Fruit fly (Drosophila melanogaster) whole organism, embryonic: ENCODE data around the gene CG5326.
A peak's percentile ranks its signal among the peaks of the same experiment; 100 is the strongest.

ENCODE experiments used
- Aef1 ChIP-seq: fragments of 200-800 bp; sonication (Bioruptor generic); IDR thresholded peaks from 3 replicates; pipeline ENCODE4 v1.3.6; 2022; ENCODE audit warnings: missing biosample characterization, missing genetic modification characterization
- Antp ChIP-seq: fragments of 200-800 bp; sonication (Bioruptor generic); optimal IDR thresholded peaks from 3 replicates; lab custom pipeline; 2016; ENCODE audit warnings: missing biosample characterization, missing genetic modification characterization
- BEAF-32 ChIP-seq: fragments of 200-800 bp; sonication (Bioruptor generic); optimal IDR thresholded peaks from 3 replicates; lab custom pipeline; 2017; ENCODE audit warnings: missing biosample characterization, missing genetic modification characterization, mild to moderate bottlenecking, moderate library complexity, missing genetic modification reagents
- CG10565 ChIP-seq: fragments of 200-800 bp; sonication (Bioruptor generic); optimal IDR thresholded peaks from 3 replicates; lab custom pipeline; 2016; ENCODE audit warnings: missing biosample characterization, mild to moderate bottlenecking, missing genetic modification characterization
- CG11085 ChIP-seq: fragments of 200-800 bp; sonication (Bioruptor generic); IDR thresholded peaks from 2 replicates; pipeline ENCODE4 v1.3.6; 2022; ENCODE audit warnings: missing biosample characterization, missing genetic modification characterization
- CG12104 ChIP-seq: fragments of 200-800 bp; sonication (Bioruptor generic); optimal IDR thresholded peaks from 3 replicates; lab custom pipeline; 2016; ENCODE audit warnings: missing biosample characterization, missing genetic modification characterization
- CG12659 ChIP-seq: fragments of 200-800 bp; sonication (Bioruptor generic); optimal IDR thresholded peaks from 3 replicates; lab custom pipeline; 2017; ENCODE audit warnings: mild to moderate bottlenecking, missing biosample characterization, missing genetic modification reagents, missing genetic modification characterization
- CG14441 ChIP-seq: fragments of 200-800 bp; sonication (Bioruptor generic); IDR thresholded peaks from 2 replicates; pipeline ENCODE4 v1.3.6; 2022; ENCODE audit warnings: missing biosample characterization, missing genetic modification characterization
- CG14667 ChIP-seq: fragments of 200-800 bp; sonication (Bioruptor generic); IDR thresholded peaks from 2 replicates; pipeline ENCODE4 v1.3.6; 2022; ENCODE audit warnings: missing biosample characterization, missing genetic modification characterization
- CG15269 ChIP-seq: fragments of 200-800 bp; sonication (Bioruptor generic); optimal IDR thresholded peaks from 2 replicates; lab custom pipeline; 2018; ENCODE audit warnings: missing biosample characterization, mild to moderate bottlenecking, missing genetic modification characterization, moderate library complexity
- CG16815 ChIP-seq: fragments of 200-800 bp; sonication (Bioruptor generic); optimal IDR thresholded peaks from 3 replicates; lab custom pipeline; 2017; ENCODE audit warnings: missing biosample characterization, mild to moderate bottlenecking, missing genetic modification characterization
- CG17829 ChIP-seq: fragments of 200-800 bp; optimal IDR thresholded peaks from 2 replicates; lab custom pipeline; 2019; ENCODE audit warnings: missing biosample characterization, mild to moderate bottlenecking, missing genetic modification characterization, moderate library complexity
- CG18262 ChIP-seq: fragments of 200-800 bp; optimal IDR thresholded peaks from 3 replicates; lab custom pipeline; 2019; ENCODE audit warnings: missing biosample characterization, mild to moderate bottlenecking, missing genetic modification characterization, moderate library complexity
- CG2120 ChIP-seq: fragments of 200-800 bp; sonication (Bioruptor generic); optimal IDR thresholded peaks from 3 replicates; lab custom pipeline; 2016; ENCODE audit warnings: missing biosample characterization, missing genetic modification characterization
- CG30020 ChIP-seq: fragments of 200-800 bp; optimal IDR thresholded peaks from 2 replicates; lab custom pipeline; 2019; ENCODE audit warnings: missing biosample characterization, mild to moderate bottlenecking, missing genetic modification characterization, moderate library complexity
- CG32532 ChIP-seq: fragments of 200-800 bp; sonication (Bioruptor generic); IDR thresholded peaks from 2 replicates; pipeline ENCODE4 v1.3.6; 2022; ENCODE audit warnings: missing biosample characterization, missing genetic modification characterization
- CG4282 ChIP-seq: fragments of 200-800 bp; sonication (Bioruptor generic); optimal IDR thresholded peaks from 2 replicates; lab custom pipeline; 2016; ENCODE audit warnings: missing biosample characterization, missing genetic modification characterization
- CG4820 ChIP-seq: fragments of 200-800 bp; sonication (Bioruptor generic); optimal IDR thresholded peaks from 3 replicates; lab custom pipeline; 2016; ENCODE audit warnings: missing biosample characterization, missing genetic modification characterization
- CG4854 ChIP-seq: fragments of 200-800 bp; sonication (Bioruptor generic); optimal IDR thresholded peaks from 2 replicates; lab custom pipeline; 2016; ENCODE audit warnings: missing biosample characterization, missing genetic modification characterization, inconsistent platforms
- CG5953 ChIP-seq: fragments of 200-800 bp; sonication (Bioruptor generic); IDR thresholded peaks from 2 replicates; pipeline ENCODE4 v1.3.6; 2022; ENCODE audit warnings: missing biosample characterization, missing genetic modification characterization
- CG6654 ChIP-seq: fragments of 200-800 bp; sonication (Bioruptor generic); optimal IDR thresholded peaks from 2 replicates; lab custom pipeline; 2017; ENCODE audit warnings: missing biosample characterization, mild to moderate bottlenecking, missing genetic modification characterization
- CG7556 ChIP-seq: fragments of 200-800 bp; sonication (Bioruptor generic); optimal IDR thresholded peaks from 2 replicates; lab custom pipeline; 2017; ENCODE audit warnings: missing biosample characterization, mild to moderate bottlenecking, missing genetic modification characterization
- CG7839 ChIP-seq: fragments of 200-800 bp; sonication (Bioruptor generic); optimal IDR thresholded peaks from 3 replicates; lab custom pipeline; 2018; ENCODE audit warnings: missing biosample characterization, mild to moderate bottlenecking, missing genetic modification characterization, moderate library complexity
- CG9437 ChIP-seq: fragments of 200-800 bp; sonication (Bioruptor generic); optimal IDR thresholded peaks from 2 replicates; lab custom pipeline; 2018; ENCODE audit warnings: missing biosample characterization, mild to moderate bottlenecking, missing genetic modification characterization
- Drgx ChIP-seq: fragments of 200-800 bp; sonication (Bioruptor generic); IDR thresholded peaks from 2 replicates; pipeline ENCODE4 v1.3.6; 2022; ENCODE audit warnings: missing biosample characterization, missing genetic modification characterization
- H2.0 ChIP-seq: fragments of 200-800 bp; sonication (Bioruptor generic); IDR thresholded peaks from 2 replicates; pipeline ENCODE4 v1.3.6; 2022; ENCODE audit warnings: missing biosample characterization, missing genetic modification characterization
- Nf-YB ChIP-seq: fragments of 200-800 bp; sonication (Bioruptor generic); optimal IDR thresholded peaks from 3 replicates; lab custom pipeline; 2019; ENCODE audit warnings: missing biosample characterization, mild to moderate bottlenecking, missing genetic modification characterization, moderate library complexity
- NfI ChIP-seq: fragments of 200-800 bp; sonication (Bioruptor generic); optimal IDR thresholded peaks from 3 replicates; lab custom pipeline; 2018; ENCODE audit warnings: missing biosample characterization, mild to moderate bottlenecking, missing genetic modification characterization, moderate library complexity
- Pdp1 ChIP-seq, 2 experiments: fragments of 200-800 bp; sonication (Bioruptor generic); optimal IDR thresholded peaks; 3 replicates each; lab custom pipeline; 2016; ENCODE audit warnings: missing biosample characterization in 2 of 2, missing genetic modification characterization in 2 of 2, mild to moderate bottlenecking in 1 of 2, moderate library complexity in 1 of 2
- Side ChIP-seq: fragments of 200-800 bp; sonication (Bioruptor generic); optimal IDR thresholded peaks from 2 replicates; lab custom pipeline; 2016; ENCODE audit warnings: missing biosample characterization, missing genetic modification characterization
- ac ChIP-seq: fragments of 200-800 bp; sonication (Bioruptor generic); optimal IDR thresholded peaks from 3 replicates; lab custom pipeline; 2017; ENCODE audit warnings: missing biosample characterization, mild to moderate bottlenecking, missing genetic modification characterization
- chm ChIP-seq: fragments of 200-800 bp; sonication (Bioruptor generic); IDR thresholded peaks from 2 replicates; pipeline ENCODE4 v1.3.6; 2022; ENCODE audit warnings: missing biosample characterization, missing genetic modification characterization
- chn ChIP-seq: fragments of 200-800 bp; sonication (Bioruptor generic); optimal IDR thresholded peaks from 2 replicates; lab custom pipeline; 2016; ENCODE audit warnings: missing biosample characterization, missing genetic modification characterization
- danr ChIP-seq: fragments of 200-800 bp; sonication (Bioruptor generic); IDR thresholded peaks from 2 replicates; pipeline ENCODE4 v1.3.6; 2022; ENCODE audit warnings: missing biosample characterization, missing genetic modification characterization
- dm ChIP-seq: fragments of 200-800 bp; sonication (Bioruptor generic); optimal IDR thresholded peaks from 3 replicates; lab custom pipeline; 2016; ENCODE audit warnings: missing biosample characterization, missing genetic modification characterization
- ems ChIP-seq: fragments of 200-800 bp; sonication (Bioruptor generic); optimal IDR thresholded peaks from 3 replicates; lab custom pipeline; 2016; ENCODE audit warnings: missing biosample characterization, missing genetic modification characterization
- ftz-f1 ChIP-seq: fragments of 200-800 bp; sonication (Bioruptor generic); optimal IDR thresholded peaks from 2 replicates; lab custom pipeline; 2016; ENCODE audit warnings: missing biosample characterization, missing genetic modification characterization
- hbn ChIP-seq: fragments of 200-800 bp; sonication (Bioruptor generic); IDR thresholded peaks from 2 replicates; pipeline ENCODE4 v1.3.6; 2022; ENCODE audit warnings: missing biosample characterization, missing genetic modification characterization; ENCODE audit not compliant: partially characterized antibody
- nerfin-2 ChIP-seq: fragments of 200-800 bp; sonication (Bioruptor generic); IDR thresholded peaks from 2 replicates; pipeline ENCODE4 v1.3.6; 2022; ENCODE audit warnings: missing biosample characterization, missing genetic modification characterization; ENCODE audit not compliant: partially characterized antibody
- nom ChIP-seq: fragments of 200-800 bp; sonication (Bioruptor generic); optimal IDR thresholded peaks from 2 replicates; lab custom pipeline; 2017; ENCODE audit warnings: missing biosample characterization, missing genetic modification characterization, mild to moderate bottlenecking, moderate library complexity, missing genetic modification reagents
- pan ChIP-seq, 4 experiments: fragments of >200 bp in 3 of 4; fragments of 200-800 bp in 1 of 4; sonication (Bioruptor generic) in 1 of 4; optimal IDR thresholded peaks in 3 of 4; IDR thresholded peaks in 1 of 4; 2 replicates each; pipeline versions ENCODE4 v1.3.6 to Lab custom; 2017 to 2022; ENCODE audit warnings: missing biosample characterization in 2 of 4, missing genetic modification characterization in 2 of 4, mixed read lengths in 1 of 4
- peb ChIP-seq: fragments of 200-800 bp; sonication (Bioruptor generic); IDR thresholded peaks from 2 replicates; pipeline ENCODE4 v1.3.6; 2022; ENCODE audit warnings: missing biosample characterization, missing genetic modification characterization
- phol ChIP-seq: fragments of 200-800 bp; sonication (Bioruptor generic); optimal IDR thresholded peaks from 3 replicates; lab custom pipeline; 2018; ENCODE audit warnings: missing biosample characterization, mild to moderate bottlenecking, missing genetic modification characterization, moderate library complexity
- pzg ChIP-seq: fragments of 200-800 bp; sonication (Bioruptor generic); optimal IDR thresholded peaks from 3 replicates; lab custom pipeline; 2018; ENCODE audit warnings: missing biosample characterization, mild to moderate bottlenecking, missing genetic modification characterization, moderate library complexity
- rib ChIP-seq: fragments of 200-800 bp; sonication (Bioruptor generic); IDR thresholded peaks from 2 replicates; pipeline ENCODE4 v1.3.6; 2022; ENCODE audit warnings: missing biosample characterization, missing genetic modification characterization
- run ChIP-seq: fragments of 200-800 bp; sonication (Bioruptor generic); optimal IDR thresholded peaks from 3 replicates; lab custom pipeline; 2018; ENCODE audit warnings: missing biosample characterization, mild to moderate bottlenecking, missing genetic modification characterization
- sob ChIP-seq: fragments of 200-800 bp; sonication (Bioruptor generic); IDR thresholded peaks from 2 replicates; pipeline ENCODE4 v1.3.6; 2022; ENCODE audit warnings: missing biosample characterization, missing genetic modification characterization
- sqz ChIP-seq: fragments of 200-800 bp; sonication (Bioruptor generic); optimal IDR thresholded peaks from 3 replicates; lab custom pipeline; 2018; ENCODE audit warnings: missing biosample characterization, mild to moderate bottlenecking, missing genetic modification characterization
- tna ChIP-seq: fragments of 200-800 bp; sonication (Bioruptor generic); IDR thresholded peaks from 2 replicates; pipeline ENCODE4 v1.3.6; 2022; ENCODE audit warnings: missing biosample characterization, missing genetic modification characterization; ENCODE audit not compliant: partially characterized antibody
- vfl ChIP-seq: fragments of 200-800 bp; sonication (Bioruptor generic); optimal IDR thresholded peaks from 2 replicates; lab custom pipeline; 2016; ENCODE audit warnings: missing biosample characterization, missing genetic modification characterization
- zf30C ChIP-seq: fragments of 200-800 bp; sonication (Bioruptor generic); optimal IDR thresholded peaks from 3 replicates; lab custom pipeline; 2018; ENCODE audit warnings: missing biosample characterization, mild to moderate bottlenecking, missing genetic modification characterization

CG5326 gene

dm6 chr3R:22589311-22589710 is 49.6 kb upstream of the CG5326 start (continued):
- TF ChIP-seq Pdp1 (GFP tag; optimal IDR thresholded peaks at IDR 0.05; lab: Kevin White, UChicago) (no peak), BEAF-32 (GFP tag; lab: Kevin White, UChicago) (no peak), sqz (GFP tag; lab: Kevin White, UChicago) (peak; percentile 12), phol (tag; lab: Kevin White, UChicago) (peak; percentile 5), sob (GFP tag; lab: Robert Waterston, UW) (peak; percentile 10; the same call in 1 of the 2 replicates), pzg (no peak), CG4820 (GFP tag; lab: Kevin White, UChicago) (no peak), CG14667 (GFP tag; lab: Robert Waterston, UW) (no peak), vfl (GFP tag; lab: Kevin White, UChicago) (no peak), CG6654 (GFP tag; lab: Kevin White, UChicago) (peak; percentile 13), CG4854 (GFP tag; lab: Kevin White, UChicago) (no peak), CG4282 (GFP tag; lab: Kevin White, UChicago) (no peak), CG12659 (GFP tag; lab: Kevin White, UChicago) (peak; percentile 10), CG9437 (GFP tag; lab: Kevin White, UChicago) (no peak), danr (no peak), ac (GFP tag; lab: Kevin White, UChicago) (peak; percentile 51), CG12104 (GFP tag; lab: Kevin White, UChicago) (peak; percentile 41), zf30C (no peak), Nf-YB (GFP tag; lab: Kevin White, UChicago) (peak; percentile 8), CG5953 (GFP tag; lab: Robert Waterston, UW) (0 out of 2 replicates have a peak, but pooled peaks have one; percentile 25), chn (no peak), Aef1 (GFP tag; lab: Robert Waterston, UW) (no peak), CG15269 (no peak), CG14441 (GFP tag; lab: Robert Waterston, UW) (no peak), ftz-f1 (GFP tag; lab: Kevin White, UChicago) (no peak), nom (GFP tag; lab: Kevin White, UChicago) (peak; percentile 56), CG30020 (no peak), tna (GFP tag; lab: Robert Waterston, UW) (no peak), CG7556 (GFP tag; lab: Kevin White, UChicago) (peak; percentile 15), CG10565 (GFP tag; lab: Kevin White, UChicago) (no peak), hbn (GFP tag; lab: Robert Waterston, UW) (no peak), Antp (GFP tag; lab: Kevin White, UChicago) (no peak), CG11085 (no peak), CG16815 (no peak), H2.0 (no peak), Drgx (GFP tag; lab: Robert Waterston, UW) (peak; percentile 42; the same call in 1 of the 2 replicates), CG2120 (GFP tag; lab: Kevin White, UChicago) (no peak), CG18262 (peak; percentile 40), CG7839 (tag; lab: Kevin White, UChicago) (peak; percentile 5), NfI (GFP tag; lab: Kevin White, UChicago) (no peak), rib (GFP tag; lab: Robert Waterston, UW) (no peak), chm (GFP tag; lab: Robert Waterston, UW) (no peak), Side (no peak), pan (optimal IDR thresholded peaks at IDR 0.05; lab: Kevin White, UChicago) (no peak), pan (GFP tag; optimal IDR thresholded peaks at IDR 0.05 in 1 of 2, IDR thresholded peaks at IDR 0.05 in 1 of 2) (peak in 1 of 2 experiments; percentile 50), ems (GFP tag; lab: Kevin White, UChicago) (no peak), run (peak; percentile 16), dm (no peak), nerfin-2 (GFP tag; lab: Robert Waterston, UW) (no peak), CG32532 (GFP tag; lab: Robert Waterston, UW) (no peak), CG17829 (tag; lab: Kevin White, UChicago) (no peak), peb (GFP tag; lab: Robert Waterston, UW) (no peak)
